Worm (Caenorhabditis elegans) whole organism, L3 larva: ENCODE results near the gene T28A11.2.

Experiments
- R02D3.7 ChIP-seq: fragments of 150-350 bp; optimal IDR thresholded peaks from 2 replicates; lab custom pipeline; 2014; ENCODE audit warnings: missing biosample characterization, missing genetic modification characterization
- ZK546.5 ChIP-seq: sonication (generic microtip); optimal IDR thresholded peaks from 2 replicates; lab custom pipeline; 2017; ENCODE audit warnings: missing biosample characterization, missing genetic modification characterization
- aly-2 ChIP-seq: fragments of 150-350 bp; optimal IDR thresholded peaks from 2 replicates; lab custom pipeline; 2014; ENCODE audit warnings: missing biosample characterization, missing genetic modification characterization
- ceh-16 ChIP-seq: sonication (generic microtip); optimal IDR thresholded peaks from 2 replicates; lab custom pipeline; 2017; ENCODE audit warnings: missing biosample characterization, missing genetic modification characterization
- ceh-28 ChIP-seq: fragments of 150-350 bp; optimal IDR thresholded peaks from 2 replicates; lab custom pipeline; 2014; ENCODE audit warnings: missing biosample characterization, missing genetic modification reagents, missing genetic modification characterization
- ceh-82 ChIP-seq: fragments of 150-350 bp; optimal IDR thresholded peaks from 2 replicates; lab custom pipeline; 2014; ENCODE audit warnings: missing biosample characterization, missing genetic modification characterization
- daf-12 ChIP-seq: fragments of 150-350 bp; optimal IDR thresholded peaks from 2 replicates; lab custom pipeline; 2014; ENCODE audit warnings: missing biosample characterization, missing genetic modification reagents, missing genetic modification characterization
- egl-27 ChIP-seq: sonication (generic microtip); optimal IDR thresholded peaks from 4 replicates; lab custom pipeline; 2017; ENCODE audit warnings: missing biosample characterization, missing genetic modification reagents, missing genetic modification characterization
- egl-5 ChIP-seq: fragments of 150-350 bp; optimal IDR thresholded peaks from 2 replicates; lab custom pipeline; 2017; ENCODE audit warnings: missing biosample characterization, missing genetic modification reagents, missing genetic modification characterization, inconsistent platforms
- elt-1 ChIP-seq: fragments of 150-350 bp; optimal IDR thresholded peaks from 2 replicates; lab custom pipeline; 2014; ENCODE audit warnings: missing biosample characterization, missing genetic modification characterization
- elt-2 ChIP-seq: sonication (generic microtip); optimal IDR thresholded peaks from 2 replicates; lab custom pipeline; 2016; ENCODE audit warnings: missing genetic modification reagents, mild to moderate bottlenecking, missing genetic modification characterization, missing compliant biosample characterization
- elt-3 ChIP-seq, 3 experiments: fragments of 150-350 bp in 1 of 3; sonication (generic microtip) in 2 of 3; optimal IDR thresholded peaks; 2 replicates in 2 of 3; 4 replicates in 1 of 3; lab custom pipeline; 2014 to 2017; ENCODE audit warnings: missing biosample characterization in 3 of 3, missing genetic modification characterization in 3 of 3
- fkh-10 ChIP-seq: sonication (generic microtip); optimal IDR thresholded peaks from 2 replicates; lab custom pipeline; 2017; ENCODE audit warnings: missing biosample characterization, missing genetic modification reagents, missing genetic modification characterization
- fkh-2 ChIP-seq: fragments of 150-350 bp; optimal IDR thresholded peaks from 2 replicates; lab custom pipeline; 2014; ENCODE audit warnings: missing biosample characterization, missing genetic modification reagents, missing genetic modification characterization
- fos-1 ChIP-seq: fragments of 150-350 bp; optimal IDR thresholded peaks from 2 replicates; lab custom pipeline; 2014; ENCODE audit warnings: missing biosample characterization, missing genetic modification characterization
- hmg-11 ChIP-seq: sonication (generic microtip); optimal IDR thresholded peaks from 2 replicates; lab custom pipeline; 2016; ENCODE audit warnings: missing genetic modification characterization, missing compliant biosample characterization
- jun-1 ChIP-seq: fragments of 150-350 bp; optimal IDR thresholded peaks from 2 replicates; lab custom pipeline; 2014; ENCODE audit warnings: missing biosample characterization, missing genetic modification reagents, missing genetic modification characterization
- lin-15B ChIP-seq: fragments of 150-350 bp; optimal IDR thresholded peaks from 2 replicates; lab custom pipeline; 2014; ENCODE audit warnings: missing biosample characterization, missing genetic modification characterization
- lsy-12 ChIP-seq: sonication (generic microtip); optimal IDR thresholded peaks from 2 replicates; lab custom pipeline; 2016; ENCODE audit warnings: mild to moderate bottlenecking, missing genetic modification characterization, missing compliant biosample characterization
- mdl-1 ChIP-seq: fragments of 150-350 bp; optimal IDR thresholded peaks from 2 replicates; lab custom pipeline; 2014; ENCODE audit warnings: missing biosample characterization, missing genetic modification characterization
- nfya-1 ChIP-seq: sonication (generic microtip); optimal IDR thresholded peaks from 2 replicates; lab custom pipeline; 2017; ENCODE audit warnings: missing genetic modification characterization, mild to moderate bottlenecking, missing compliant biosample characterization, antibody characterized with exemption, moderate library complexity; ENCODE audit not compliant: insufficient read depth
- nhr-11 ChIP-seq: fragments of 150-350 bp; optimal IDR thresholded peaks from 2 replicates; lab custom pipeline; 2014; ENCODE audit warnings: missing biosample characterization, missing genetic modification characterization
- nhr-12 ChIP-seq: fragments of 150-350 bp; optimal IDR thresholded peaks from 2 replicates; lab custom pipeline; 2014; ENCODE audit warnings: missing biosample characterization, missing genetic modification characterization
- nhr-43 ChIP-seq: sonication (generic microtip); optimal IDR thresholded peaks from 2 replicates; lab custom pipeline; 2016; ENCODE audit warnings: mild to moderate bottlenecking, missing genetic modification characterization, missing compliant biosample characterization; ENCODE audit not compliant: poor library complexity, severe bottlenecking
- nhr-67 ChIP-seq: fragments of 150-350 bp; optimal IDR thresholded peaks from 2 replicates; lab custom pipeline; 2014; ENCODE audit warnings: missing biosample characterization, missing genetic modification characterization
- nhr-76 ChIP-seq: fragments of 150-350 bp; sonication (generic microtip); optimal IDR thresholded peaks from 5 replicates; lab custom pipeline; 2014; ENCODE audit warnings: missing biosample characterization, missing genetic modification characterization
- pha-4 ChIP-seq: fragments of 150-350 bp; optimal IDR thresholded peaks from 2 replicates; lab custom pipeline; 2014; ENCODE audit warnings: missing biosample characterization, missing genetic modification reagents, missing genetic modification characterization
- pqm-1 ChIP-seq: fragments of 150-350 bp; optimal IDR thresholded peaks from 2 replicates; lab custom pipeline; 2017; ENCODE audit warnings: missing biosample characterization, missing genetic modification characterization, inconsistent platforms
- skn-1 ChIP-seq: fragments of 150-350 bp; optimal IDR thresholded peaks from 2 replicates; lab custom pipeline; 2014; ENCODE audit warnings: missing biosample characterization, missing genetic modification characterization
- snpc-4 ChIP-seq: fragments of 150-350 bp; optimal IDR thresholded peaks from 2 replicates; lab custom pipeline; 2014; ENCODE audit warnings: missing biosample characterization, missing genetic modification characterization
- tbx-2 ChIP-seq: sonication (generic microtip); optimal IDR thresholded peaks from 2 replicates; lab custom pipeline; 2016; ENCODE audit warnings: mild to moderate bottlenecking, missing genetic modification characterization, missing compliant biosample characterization
- unc-39 ChIP-seq: sonication (generic microtip); optimal IDR thresholded peaks from 4 replicates; lab custom pipeline; 2017; ENCODE audit warnings: missing biosample characterization, missing genetic modification characterization
- unc-62 ChIP-seq: fragments of 150-350 bp; sonication (generic microtip); optimal IDR thresholded peaks from 4 replicates; lab custom pipeline; 2014; ENCODE audit warnings: missing biosample characterization, missing genetic modification reagents, missing genetic modification characterization
- zag-1 ChIP-seq: fragments of 150-350 bp; optimal IDR thresholded peaks from 2 replicates; lab custom pipeline; 2014; ENCODE audit warnings: missing biosample characterization, missing genetic modification characterization
- ztf-11 ChIP-seq: fragments of 150-350 bp; optimal IDR thresholded peaks from 2 replicates; lab custom pipeline; 2014; ENCODE audit warnings: missing biosample characterization, missing genetic modification characterization
- ztf-4 ChIP-seq: fragments of 150-350 bp; optimal IDR thresholded peaks from 2 replicates; lab custom pipeline; 2014; ENCODE audit warnings: missing biosample characterization, missing genetic modification characterization

T28A11.2 gene

DNA sequence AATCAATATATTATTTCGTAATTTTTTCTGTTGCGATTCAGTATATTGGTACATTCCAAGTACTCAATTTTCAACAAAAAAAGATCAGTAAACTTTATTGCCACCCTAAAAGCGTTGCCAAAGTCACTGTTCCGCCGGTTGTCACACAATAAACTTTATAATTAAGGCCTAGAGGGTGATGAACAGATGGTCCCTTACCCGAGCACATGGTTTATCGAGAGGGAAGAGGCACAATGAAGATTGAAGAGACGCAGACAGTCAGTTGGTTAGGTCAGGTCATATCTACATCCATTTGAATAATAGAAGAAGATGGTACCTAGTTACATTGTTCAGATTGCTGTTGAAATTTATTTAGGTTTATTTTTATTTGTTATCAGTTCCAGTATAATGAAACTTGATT lies 23.4 kb upstream of the T28A11.2 start:
- TF ChIP-seq mdl-1 (tag; lab: Kevin White, UChicago) (no peak), nhr-12 (tag; lab: Kevin White, UChicago) (no peak)

DNA sequence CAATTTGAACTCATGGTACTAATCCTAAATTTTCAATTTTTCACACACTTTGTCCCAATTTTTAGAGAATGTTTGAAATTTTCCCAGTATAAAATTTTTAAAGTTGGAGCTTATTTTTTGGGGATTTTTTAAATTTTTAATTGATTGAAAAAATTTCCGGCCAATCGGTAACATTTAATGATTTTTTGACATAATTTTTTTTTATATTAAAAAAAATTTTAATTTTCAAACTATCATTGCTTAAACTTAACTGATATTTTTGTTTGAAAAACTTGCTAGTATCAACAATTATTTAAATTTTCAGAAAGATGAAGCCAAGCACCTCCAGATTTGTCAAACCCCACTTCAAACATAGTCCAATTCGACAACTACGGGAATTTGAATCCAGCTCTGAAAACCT lies 22.9 kb upstream of the T28A11.2 start, which contains the start of gene T28A11.22:
Gene T28A11.22 (plus strand): TSS at position 301 of the 400 bp plus-strand sequence.
- no peak for TF ChIP-seq nhr-67 (tag; lab: Kevin White, UChicago)
- no peak for TF ChIP-seq ZK546.5 (tag; lab: Kevin White, UChicago)

DNA sequence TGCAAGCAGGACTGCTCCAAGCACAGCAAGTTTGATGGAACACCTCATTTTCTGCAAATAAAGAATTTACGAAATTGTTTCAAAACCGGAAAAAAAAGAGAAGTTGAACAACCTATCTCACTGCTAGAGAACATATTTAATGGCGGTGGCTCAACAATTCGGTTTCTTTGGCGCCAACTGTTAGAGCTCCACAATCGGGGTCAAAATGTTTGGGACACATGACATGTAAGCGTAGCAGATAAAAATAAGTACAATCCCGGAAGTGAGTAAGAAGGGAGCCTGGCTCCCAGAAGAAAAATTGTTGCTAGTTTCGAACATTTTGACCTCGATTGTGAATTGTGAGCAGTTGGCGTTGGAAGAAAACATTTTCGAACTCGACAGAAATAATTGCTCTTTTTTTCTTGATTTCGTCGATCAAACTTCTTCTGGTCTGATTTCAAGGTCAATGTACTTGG lies 21.0 kb upstream of the T28A11.2 start, which contains the start of gene T28A11.16:
Gene T28A11.16 (minus strand): TSS at position 51 of the 455 bp plus-strand sequence.
- TF ChIP-seq tbx-2 (tag; lab: Kevin White, UChicago): no peak
- no peak for TF ChIP-seq nhr-11 (tag; lab: Kevin White, UChicago)
- TF ChIP-seq ceh-82 (tag; lab: Kevin White, UChicago): no peak
- no peak for TF ChIP-seq lsy-12
- TF ChIP-seq mdl-1 (tag; lab: Kevin White, UChicago): no peak
- no peak for TF ChIP-seq hmg-11 (tag; lab: Kevin White, UChicago)
- TF ChIP-seq elt-2 (tag; lab: Kevin White, UChicago): no peak
- no peak for TF ChIP-seq ztf-4
- no peak for TF ChIP-seq egl-27
- TF ChIP-seq aly-2 (tag; lab: Kevin White, UChicago): no peak
- no peak for TF ChIP-seq ztf-11 (tag; lab: Kevin White, UChicago)
- TF ChIP-seq egl-5 (tag; lab: Kevin White, UChicago): no peak
- TF ChIP-seq fkh-2 (tag; lab: Kevin White, UChicago): no peak
- TF ChIP-seq lin-15B (tag; lab: Kevin White, UChicago): no peak
- no peak for TF ChIP-seq snpc-4 (tag; lab: Kevin White, UChicago)
- TF ChIP-seq nhr-76 (tag; lab: Kevin White, UChicago): no peak

DNA sequence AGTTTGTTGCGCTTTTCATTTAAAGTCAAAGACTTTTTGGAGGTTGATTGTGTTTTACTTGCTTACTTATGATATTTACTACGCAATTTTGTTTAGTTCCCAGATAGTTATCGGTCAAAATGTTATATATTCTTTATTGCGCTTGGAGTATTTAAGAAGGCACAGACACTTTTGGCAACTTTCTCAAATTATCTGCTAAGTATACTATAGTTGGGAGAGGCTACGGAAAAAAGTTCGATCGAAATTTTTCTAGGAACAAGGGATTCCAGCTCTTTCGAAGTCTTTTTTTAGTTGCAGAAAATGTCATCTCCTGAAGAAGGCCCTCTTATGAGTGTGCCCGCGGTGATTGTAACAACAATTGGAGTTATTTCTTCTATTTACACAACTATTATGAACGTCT lies 20.1 kb upstream of the T28A11.2 start, which contains the start of gene srbc-5:
Gene srbc-5 (plus strand): TSS at position 301 of the 400 bp plus-strand sequence.
- no peak for TF ChIP-seq pqm-1 (tag; lab: Kevin White, UChicago)
- TF ChIP-seq unc-62 (GFP tag; lab: Kevin White, UChicago): no peak
- no peak for TF ChIP-seq mdl-1 (tag; lab: Kevin White, UChicago)
- no peak for TF ChIP-seq elt-1 (tag; lab: Kevin White, UChicago)
- TF ChIP-seq nhr-12 (tag; lab: Kevin White, UChicago): no peak
- no peak for TF ChIP-seq ceh-16
- no peak for TF ChIP-seq nhr-43 (tag; lab: Kevin White, UChicago)
- no peak for TF ChIP-seq hmg-11 (tag; lab: Kevin White, UChicago)
- no peak for TF ChIP-seq nfya-1 (tag; lab: Kevin White, UChicago)
- no peak for TF ChIP-seq nhr-67 (tag; lab: Kevin White, UChicago)
- TF ChIP-seq lsy-12: no peak
- no peak for TF ChIP-seq elt-3 (tag; optimal IDR thresholded peaks at IDR 0.05; lab: Kevin White, UChicago)
- no peak for TF ChIP-seq fos-1
- no peak for TF ChIP-seq ceh-82 (tag; lab: Kevin White, UChicago)
- no peak for TF ChIP-seq unc-39 (tag; lab: Kevin White, UChicago)
- TF ChIP-seq pha-4 (tag; lab: Kevin White, UChicago): no peak

DNA sequence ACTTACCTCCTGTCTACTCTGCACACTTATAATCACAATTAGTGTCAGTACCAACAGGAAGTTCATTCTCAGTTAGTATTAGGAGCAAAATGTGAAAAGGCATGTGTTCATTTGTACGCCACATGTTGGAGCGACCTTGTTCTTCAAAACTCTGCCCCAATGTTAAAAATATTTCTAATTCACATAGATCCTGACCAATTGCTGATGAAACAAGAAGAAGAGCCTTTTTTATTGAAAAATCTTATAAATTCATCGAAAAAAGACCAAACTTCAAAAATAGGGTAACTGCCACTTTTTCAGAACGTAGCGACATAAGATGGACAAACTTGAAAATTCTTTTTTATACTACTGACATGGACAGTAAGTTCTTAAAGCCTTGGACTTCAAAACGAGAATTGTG lies 14.0 kb upstream of the T28A11.2 start, which contains the start of gene T28A11.17:
Gene T28A11.17 (minus strand): TSS at position 101 of the 400 bp plus-strand sequence.
- TF ChIP-seq aly-2 (tag; lab: Kevin White, UChicago) (no peak), elt-3 (tag; optimal IDR thresholded peaks at IDR 0.05; lab: Kevin White, UChicago) (no peak), snpc-4 (tag; lab: Kevin White, UChicago) (no peak), unc-62 (GFP tag; lab: Kevin White, UChicago) (no peak), nfya-1 (tag; lab: Kevin White, UChicago) (no peak), fkh-10 (no peak)

DNA sequence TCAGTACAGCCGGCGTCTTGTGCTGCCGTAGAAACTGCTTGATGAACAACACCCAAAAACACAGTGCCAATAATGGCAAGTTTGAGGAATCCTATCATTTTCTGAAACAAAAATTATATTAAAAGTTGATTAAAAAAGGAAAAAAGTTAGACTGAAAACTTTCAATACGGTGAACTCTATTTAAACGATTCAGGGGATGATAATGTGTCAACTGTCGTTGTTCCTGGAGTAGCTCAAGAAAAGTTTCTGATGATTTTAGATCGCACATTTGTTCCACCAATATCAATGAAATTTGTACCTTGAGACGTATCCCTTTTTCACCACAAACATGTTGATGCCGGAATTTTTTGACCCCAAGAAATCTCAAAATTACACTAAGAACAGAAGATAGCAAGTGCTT lies 12.2 kb upstream of the T28A11.2 start, which contains the start of gene T28A11.18:
Gene T28A11.18 (minus strand): TSS at position 101 of the 400 bp plus-strand sequence.
- no peak for TF ChIP-seq ceh-28 (tag; lab: Kevin White, UChicago)
- no peak for TF ChIP-seq nhr-67 (tag; lab: Kevin White, UChicago)
- no peak for TF ChIP-seq fos-1
- no peak for TF ChIP-seq daf-12
- no peak for TF ChIP-seq mdl-1 (tag; lab: Kevin White, UChicago)
- no peak for TF ChIP-seq nfya-1 (tag; lab: Kevin White, UChicago)
- no peak for TF ChIP-seq zag-1 (tag; lab: Kevin White, UChicago)
- TF ChIP-seq elt-1 (tag; lab: Kevin White, UChicago): no peak
- TF ChIP-seq jun-1: no peak
- no peak for TF ChIP-seq fkh-10
- no peak for TF ChIP-seq snpc-4 (tag; lab: Kevin White, UChicago)
- no peak for TF ChIP-seq skn-1 (tag; lab: Kevin White, UChicago)
- TF ChIP-seq hmg-11 (tag; lab: Kevin White, UChicago): no peak
- no peak for TF ChIP-seq unc-62 (GFP tag; lab: Kevin White, UChicago)
- no peak for TF ChIP-seq ztf-11 (tag; lab: Kevin White, UChicago)
- no peak for TF ChIP-seq ZK546.5 (tag; lab: Kevin White, UChicago)
- TF ChIP-seq R02D3.7: no peak
- TF ChIP-seq nhr-43 (tag; lab: Kevin White, UChicago): no peak
- TF ChIP-seq egl-5 (tag; lab: Kevin White, UChicago): no peak
- TF ChIP-seq, all 47 proteins: peak for 0
